Fruit fly (Drosophila melanogaster) whole organism, embryonic: ENCODE measurements around the gene ppk13.

Experiments
- Asciz ChIP-seq: fragments of 200-800 bp; sonication (Bioruptor generic); optimal IDR thresholded peaks from 2 replicates; lab custom pipeline; 2017; ENCODE audit warnings: missing biosample characterization, mild to moderate bottlenecking, missing genetic modification characterization, missing genetic modification reagents
- BEAF-32 ChIP-seq: fragments of 200-800 bp; sonication (Bioruptor generic); optimal IDR thresholded peaks from 3 replicates; lab custom pipeline; 2017; ENCODE audit warnings: missing biosample characterization, missing genetic modification characterization, mild to moderate bottlenecking, moderate library complexity, missing genetic modification reagents
- CG10431 ChIP-seq: fragments of 200-800 bp; sonication (Bioruptor generic); optimal IDR thresholded peaks from 3 replicates; lab custom pipeline; 2018; ENCODE audit warnings: missing biosample characterization, mild to moderate bottlenecking, missing genetic modification characterization
- CG10979 ChIP-seq: fragments of 200-800 bp; sonication (Bioruptor generic); optimal IDR thresholded peaks from 2 replicates; lab custom pipeline; 2018; ENCODE audit warnings: missing biosample characterization, mild to moderate bottlenecking, missing genetic modification characterization, moderate library complexity
- CG11504 ChIP-seq: fragments of 200-800 bp; sonication (Bioruptor generic); optimal IDR thresholded peaks from 3 replicates; lab custom pipeline; 2019; ENCODE audit warnings: missing biosample characterization, mild to moderate bottlenecking, missing genetic modification characterization, moderate library complexity
- CG11560 ChIP-seq: fragments of 200-800 bp; sonication (Bioruptor generic); IDR thresholded peaks from 3 replicates; pipeline ENCODE4 v1.3.6; 2022; ENCODE audit warnings: missing biosample characterization, missing genetic modification characterization
- CG1602 ChIP-seq: fragments of 200-800 bp; sonication (Bioruptor generic); optimal IDR thresholded peaks from 3 replicates; lab custom pipeline; 2016; ENCODE audit warnings: missing biosample characterization, missing genetic modification characterization
- CG17361 ChIP-seq: fragments of 200-800 bp; sonication (Bioruptor generic); IDR thresholded peaks from 3 replicates; pipeline ENCODE4 v1.3.6; 2022; ENCODE audit warnings: missing biosample characterization, missing genetic modification characterization
- CG18262 ChIP-seq: fragments of 200-800 bp; optimal IDR thresholded peaks from 3 replicates; lab custom pipeline; 2019; ENCODE audit warnings: missing biosample characterization, mild to moderate bottlenecking, missing genetic modification characterization, moderate library complexity
- CG18476 ChIP-seq: fragments of 200-800 bp; sonication (Bioruptor generic); optimal IDR thresholded peaks from 2 replicates; lab custom pipeline; 2016; ENCODE audit warnings: missing biosample characterization, mild to moderate bottlenecking, missing genetic modification characterization
- CG2678 ChIP-seq: fragments of 200-800 bp; sonication (Bioruptor generic); optimal IDR thresholded peaks from 3 replicates; lab custom pipeline; 2019; ENCODE audit warnings: missing biosample characterization, mild to moderate bottlenecking, missing genetic modification characterization, moderate library complexity
- CG2875 ChIP-seq: fragments of 200-800 bp; sonication (Bioruptor generic); optimal IDR thresholded peaks from 2 replicates; lab custom pipeline; 2017; ENCODE audit warnings: missing biosample characterization, mild to moderate bottlenecking, missing genetic modification characterization, missing genetic modification reagents
- CG3281 ChIP-seq: fragments of 200-800 bp; sonication (Bioruptor generic); optimal IDR thresholded peaks from 3 replicates; lab custom pipeline; 2017; ENCODE audit warnings: missing biosample characterization, mild to moderate bottlenecking, missing genetic modification characterization
- CG6254 ChIP-seq: fragments of 200-800 bp; sonication (Bioruptor generic); optimal IDR thresholded peaks from 3 replicates; lab custom pipeline; 2017; ENCODE audit warnings: mild to moderate bottlenecking, missing biosample characterization, missing genetic modification reagents, missing genetic modification characterization
- CG6654 ChIP-seq: fragments of 200-800 bp; sonication (Bioruptor generic); optimal IDR thresholded peaks from 2 replicates; lab custom pipeline; 2017; ENCODE audit warnings: missing biosample characterization, mild to moderate bottlenecking, missing genetic modification characterization
- CG6813 ChIP-seq: fragments of 200-800 bp; sonication (Bioruptor generic); optimal IDR thresholded peaks from 2 replicates; lab custom pipeline; 2017; ENCODE audit warnings: missing biosample characterization, missing genetic modification characterization, mild to moderate bottlenecking, moderate library complexity, missing genetic modification reagents
- CG7839 ChIP-seq: fragments of 200-800 bp; sonication (Bioruptor generic); optimal IDR thresholded peaks from 3 replicates; lab custom pipeline; 2018; ENCODE audit warnings: missing biosample characterization, mild to moderate bottlenecking, missing genetic modification characterization, moderate library complexity
- Dad ChIP-seq: fragments of 200-800 bp; sonication (Bioruptor generic); optimal IDR thresholded peaks from 3 replicates; lab custom pipeline; 2016; ENCODE audit warnings: missing biosample characterization, missing genetic modification characterization
- Dip3 ChIP-seq: fragments of 200-800 bp; sonication (Bioruptor generic); optimal IDR thresholded peaks from 3 replicates; lab custom pipeline; 2016; ENCODE audit warnings: missing biosample characterization, missing genetic modification characterization
- Doc3 ChIP-seq: fragments of 200-800 bp; sonication (Bioruptor generic); IDR thresholded peaks from 3 replicates; pipeline ENCODE4 v1.3.6; 2022; ENCODE audit warnings: missing biosample characterization, missing genetic modification characterization; ENCODE audit not compliant: partially characterized antibody
- Drgx ChIP-seq: fragments of 200-800 bp; sonication (Bioruptor generic); IDR thresholded peaks from 2 replicates; pipeline ENCODE4 v1.3.6; 2022; ENCODE audit warnings: missing biosample characterization, missing genetic modification characterization
- Fer1 ChIP-seq: fragments of 200-800 bp; sonication (Bioruptor generic); optimal IDR thresholded peaks from 2 replicates; lab custom pipeline; 2017; ENCODE audit warnings: missing biosample characterization, mild to moderate bottlenecking, missing genetic modification characterization
- HHEX ChIP-seq: fragments of 200-800 bp; sonication (Bioruptor generic); optimal IDR thresholded peaks from 3 replicates; lab custom pipeline; 2017; ENCODE audit warnings: missing biosample characterization, mild to moderate bottlenecking, missing genetic modification characterization, missing genetic modification reagents
- Hey ChIP-seq: fragments of 200-800 bp; sonication (Bioruptor generic); optimal IDR thresholded peaks from 3 replicates; lab custom pipeline; 2018; ENCODE audit warnings: missing biosample characterization, mild to moderate bottlenecking, missing genetic modification characterization
- Hr78 ChIP-seq, 2 experiments: fragments of 200-800 bp in 1 of 2; fragments of >200 bp in 1 of 2; sonication (Bioruptor generic) in 1 of 2; optimal IDR thresholded peaks; 2 replicates each; lab custom pipeline; 2017 to 2019; ENCODE audit warnings: missing biosample characterization in 2 of 2, missing genetic modification characterization in 2 of 2, mild to moderate bottlenecking in 1 of 2, moderate library complexity in 1 of 2
- Hsf ChIP-seq: fragments of 200-800 bp; sonication (Bioruptor generic); optimal IDR thresholded peaks from 3 replicates; lab custom pipeline; 2016; ENCODE audit warnings: missing biosample characterization, missing genetic modification characterization
- Kr ChIP-seq: fragments of 200-800 bp; sonication (Bioruptor generic); optimal IDR thresholded peaks from 2 replicates; lab custom pipeline; 2017; ENCODE audit warnings: missing biosample characterization, mild to moderate bottlenecking, missing genetic modification characterization
- Lim3 ChIP-seq: fragments of 200-800 bp; sonication (Bioruptor generic); IDR thresholded peaks from 2 replicates; pipeline ENCODE4 v1.3.6; 2022; ENCODE audit warnings: missing biosample characterization, missing genetic modification characterization
- Sox100B ChIP-seq: fragments of 200-800 bp; sonication (Bioruptor generic); optimal IDR thresholded peaks from 3 replicates; lab custom pipeline; 2018; ENCODE audit warnings: missing biosample characterization, mild to moderate bottlenecking, missing genetic modification characterization
- chif ChIP-seq, 2 experiments: fragments of 200-800 bp; sonication (Bioruptor generic); optimal IDR thresholded peaks; 3 replicates each; lab custom pipeline; 2016; ENCODE audit warnings: missing biosample characterization in 2 of 2, missing genetic modification characterization in 2 of 2
- chn ChIP-seq: fragments of 200-800 bp; sonication (Bioruptor generic); optimal IDR thresholded peaks from 2 replicates; lab custom pipeline; 2016; ENCODE audit warnings: missing biosample characterization, missing genetic modification characterization
- cwo ChIP-seq: fragments of 200-800 bp; sonication (Bioruptor generic); optimal IDR thresholded peaks from 3 replicates; lab custom pipeline; 2017; ENCODE audit warnings: missing biosample characterization, missing genetic modification characterization, mild to moderate bottlenecking, moderate library complexity, missing genetic modification reagents
- dpn ChIP-seq, 2 experiments: fragments of 200-800 bp; sonication (Bioruptor generic); optimal IDR thresholded peaks; 3 replicates each; lab custom pipeline; 2016; ENCODE audit warnings: missing biosample characterization in 2 of 2, missing genetic modification characterization in 2 of 2
- esg ChIP-seq: fragments of 200-800 bp; sonication (Bioruptor generic); conservative IDR thresholded peaks from 2 replicates; pipeline ENCODE4 v1.3.6; 2022; ENCODE audit warnings: missing biosample characterization, missing genetic modification characterization
- grau ChIP-seq: fragments of 200-800 bp; optimal IDR thresholded peaks from 3 replicates; lab custom pipeline; 2019; ENCODE audit warnings: missing biosample characterization, mild to moderate bottlenecking, missing genetic modification characterization, moderate library complexity
- hkb ChIP-seq, 2 experiments: fragments of 200-800 bp in 1 of 2; fragments of >200 bp in 1 of 2; sonication (Bioruptor generic) in 1 of 2; IDR thresholded peaks in 1 of 2; optimal IDR thresholded peaks in 1 of 2; 2 replicates each; pipeline versions ENCODE4 v1.3.6 to Lab custom; 2017 to 2022; ENCODE audit warnings: missing biosample characterization in 1 of 2, missing genetic modification characterization in 1 of 2
- ken ChIP-seq: fragments of 200-800 bp; sonication (Bioruptor generic); IDR thresholded peaks from 3 replicates; pipeline ENCODE4 v1.3.6; 2022; ENCODE audit warnings: missing biosample characterization, missing genetic modification characterization
- lbe ChIP-seq: fragments of 200-800 bp; sonication (Bioruptor generic); optimal IDR thresholded peaks from 2 replicates; lab custom pipeline; 2016; ENCODE audit warnings: missing biosample characterization, mild to moderate bottlenecking, missing genetic modification characterization
- lola ChIP-seq, 3 experiments: fragments of >200 bp in 2 of 3; fragments of 200-800 bp in 1 of 3; sonication (Bioruptor generic) in 1 of 3; optimal IDR thresholded peaks; 2 replicates each; lab custom pipeline; 2017 to 2019; ENCODE audit warnings: missing biosample characterization in 3 of 3, missing genetic modification characterization in 3 of 3, mild to moderate bottlenecking in 1 of 3, moderate library complexity in 1 of 3
- lov ChIP-seq, 2 experiments: fragments of 200-800 bp in 1 of 2; fragments of >200 bp in 1 of 2; sonication (Bioruptor generic) in 1 of 2; IDR thresholded peaks in 1 of 2; optimal IDR thresholded peaks in 1 of 2; 2 replicates in 1 of 2; 3 replicates in 1 of 2; pipeline versions ENCODE4 v1.3.6 to Lab custom; 2017 to 2022; ENCODE audit warnings: missing biosample characterization in 1 of 2, missing genetic modification characterization in 1 of 2
- nmo ChIP-seq: fragments of 200-800 bp; sonication (Bioruptor generic); optimal IDR thresholded peaks from 2 replicates; lab custom pipeline; 2018; ENCODE audit warnings: missing biosample characterization, mild to moderate bottlenecking, missing genetic modification characterization, moderate library complexity
- org-1 ChIP-seq: fragments of 200-800 bp; sonication (Bioruptor generic); optimal IDR thresholded peaks from 2 replicates; lab custom pipeline; 2017; ENCODE audit warnings: missing biosample characterization, missing genetic modification characterization
- schlank ChIP-seq: fragments of 200-800 bp; sonication (Bioruptor generic); optimal IDR thresholded peaks from 2 replicates; lab custom pipeline; 2018; ENCODE audit warnings: missing biosample characterization, mild to moderate bottlenecking, missing genetic modification characterization
- slbo ChIP-seq: fragments of 200-800 bp; sonication (Bioruptor generic); IDR thresholded peaks from 2 replicates; pipeline ENCODE4 v1.3.6; 2022; ENCODE audit warnings: missing biosample characterization, missing genetic modification characterization
- unpg ChIP-seq: fragments of 200-800 bp; sonication (Bioruptor generic); optimal IDR thresholded peaks from 3 replicates; lab custom pipeline; 2018; ENCODE audit warnings: missing biosample characterization, mild to moderate bottlenecking, missing genetic modification characterization, moderate library complexity
- vfl ChIP-seq: fragments of 200-800 bp; sonication (Bioruptor generic); optimal IDR thresholded peaks from 2 replicates; lab custom pipeline; 2016; ENCODE audit warnings: missing biosample characterization, missing genetic modification characterization
- vvl ChIP-seq: fragments of 200-800 bp; sonication (Bioruptor generic); IDR thresholded peaks from 2 replicates; pipeline ENCODE4 v1.3.6; 2022; ENCODE audit warnings: missing biosample characterization, missing genetic modification characterization

ppk13 gene

DNA sequence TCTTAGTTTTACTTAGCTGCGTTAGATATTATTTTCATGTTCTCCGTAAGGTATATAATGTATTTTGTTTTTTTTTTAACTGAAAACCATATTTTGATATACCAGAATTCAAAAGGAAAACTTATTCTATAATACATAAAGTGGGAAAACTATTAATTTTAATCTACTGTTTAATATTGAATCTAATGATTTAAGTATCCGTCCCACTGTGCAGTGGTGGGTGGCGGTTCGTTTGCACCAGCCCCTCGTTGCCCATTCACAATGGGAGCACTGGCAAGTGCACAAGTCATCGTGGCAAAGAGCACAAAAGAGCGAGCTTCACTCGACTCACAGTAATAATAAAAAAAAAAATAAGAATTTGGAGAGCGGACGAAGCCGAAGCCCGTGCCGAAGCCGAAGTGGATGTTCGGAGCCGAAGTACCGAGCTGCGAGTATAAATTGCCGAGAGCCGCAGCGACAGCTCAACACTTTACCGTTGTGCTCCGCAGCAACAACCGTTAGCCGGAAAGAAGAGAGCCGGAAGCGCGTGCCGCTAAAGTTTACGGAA, 8.0 kb upstream of the ppk13 start, which contains the start of gene CG34136 (continued):
- TF ChIP-seq esg (GFP tag; lab: Robert Waterston, UW) (peak; percentile 9; the same call in 1 of the 2 replicates), BEAF-32 (GFP tag; lab: Kevin White, UChicago) (no peak), CG17361 (GFP tag; lab: Robert Waterston, UW) (peak; percentile 66; the same call in 2 of the 3 replicates), nmo (peak; percentile 50), CG18476 (peak; percentile 42), CG11504 (tag; lab: Kevin White, UChicago) (no peak), chn (peak; percentile 81), HHEX (GFP tag; lab: Kevin White, UChicago) (peak; percentile 19), CG2678 (tag; lab: Kevin White, UChicago) (peak; percentile 69), Drgx (GFP tag; lab: Robert Waterston, UW) (peak; percentile 77), Sox100B (peak; percentile 52), cwo (GFP tag; lab: Kevin White, UChicago) (peak; percentile 22), Asciz (GFP tag; lab: Kevin White, UChicago) (peak; percentile 42), CG6654 (GFP tag; lab: Kevin White, UChicago) (no peak), Hsf (peak; percentile 40), lov (optimal IDR thresholded peaks at IDR 0.05; lab: Kevin White, UChicago) (no peak), lov (GFP tag; IDR thresholded peaks at IDR 0.05; lab: Robert Waterston, UW) (0 out of 3 replicates have a peak, but pooled peaks have one; percentile 9), ken (GFP tag; lab: Robert Waterston, UW) (no peak), CG3281 (GFP tag; lab: Kevin White, UChicago) (peak; percentile 39), CG2875 (GFP tag; lab: Kevin White, UChicago) (peak; percentile 11), Fer1 (GFP tag; lab: Kevin White, UChicago) (peak; percentile 12), CG10979 (tag; lab: Kevin White, UChicago) (peak; percentile 50), CG1602 (GFP tag; lab: Kevin White, UChicago) (peak; percentile 3), CG18262 (tag; lab: Kevin White, UChicago) (peak; percentile 55), Lim3 (GFP tag; lab: Robert Waterston, UW) (no peak), CG7839 (peak; percentile 64), CG11560 (tag; lab: Robert Waterston, UW) (no peak), lbe (peak; percentile 14), unpg (peak; percentile 28), grau (tag; lab: Kevin White, UChicago) (peak; percentile 36), CG10431 (GFP tag; lab: Kevin White, UChicago) (peak; percentile 69), Hr78 (GFP tag; optimal IDR thresholded peaks at IDR 0.05; lab: Kevin White, UChicago) (peak in 1 of 2 experiments; percentile 66), Kr (GFP tag; lab: Kevin White, UChicago) (no peak), Dad (GFP tag; lab: Kevin White, UChicago) (no peak), slbo (GFP tag; lab: Robert Waterston, UW) (peak; percentile 60), hkb (optimal IDR thresholded peaks at IDR 0.05; lab: Kevin White, UChicago) (no peak), hkb (GFP tag; IDR thresholded peaks at IDR 0.05; lab: Robert Waterston, UW) (peak; percentile 49; the same call in 1 of the 2 replicates), Dip3 (GFP tag; lab: Kevin White, UChicago) (no peak), Hey (tag; lab: Kevin White, UChicago) (no peak), vfl (no peak), schlank (no peak), org-1 (GFP tag; lab: Kevin White, UChicago) (peak; percentile 33), CG6813 (peak; percentile 59), chif (GFP tag; optimal IDR thresholded peaks at IDR 0.05; lab: Kevin White, UChicago) (no peak), lola (GFP tag; optimal IDR thresholded peaks at IDR 0.05; lab: Kevin White, UChicago) (peak in 1 of 3 experiments; percentile 11), dpn (GFP tag; optimal IDR thresholded peaks at IDR 0.05; lab: Kevin White, UChicago) (peak in 1 of 2 experiments; percentile 41), Doc3 (GFP tag; lab: Robert Waterston, UW) (no peak), CG6254 (GFP tag; lab: Kevin White, UChicago) (peak; percentile 6), vvl (GFP tag; lab: Robert Waterston, UW) (peak; percentile 55; the same call in 1 of the 2 replicates)
